In genomic region chrX:15865868-15866555, ce11 we compare ENCODE assay signal across 2 worm cellular contexts.
TF ChIP-seq lines count a peak whose summit lies in the region.

TSS of gene csb-1 (minus strand) at chrX:15865918.
TSS of gene F53H4.4 (plus strand) at chrX:15866387.

TF ChIP-seq in whole organism, L1 larva, 84 proteins besides CTCF, POLR2A, EP300 and RAD21 (continued from another document):
- TF ChIP-seq mab-9 (GFP tag; IDR thresholded peaks at IDR 0.05; lab: Robert Waterston, UW), result no peak
- TF ChIP-seq ces-1 (GFP tag; optimal IDR thresholded peaks at IDR 0.05; lab: Kevin White, UChicago), result no peak
- TF ChIP-seq nhr-71 (tag; optimal IDR thresholded peaks at IDR 0.05; lab: Kevin White, UChicago), result peak; percentile 86
- peak; percentile 78 for TF ChIP-seq snu-23 (GFP tag; optimal IDR thresholded peaks at IDR 0.05; lab: Kevin White, UChicago)
- peak; percentile 88 for TF ChIP-seq rnt-1 (tag; optimal IDR thresholded peaks at IDR 0.05; lab: Kevin White, UChicago)
- TF ChIP-seq jun-1 (tag; optimal IDR thresholded peaks at IDR 0.05; lab: Kevin White, UChicago), result no peak
- TF ChIP-seq nhr-76 (tag; optimal IDR thresholded peaks at IDR 0.05; lab: Kevin White, UChicago), result no peak
- TF ChIP-seq lin-39 (tag; optimal IDR thresholded peaks at IDR 0.05; lab: Kevin White, UChicago), result no peak
- TF ChIP-seq pqm-1 (tag; optimal IDR thresholded peaks at IDR 0.05; lab: Kevin White, UChicago), result no peak
- TF ChIP-seq Y116A8C.19 (tag; optimal IDR thresholded peaks at IDR 0.05; lab: Kevin White, UChicago; ENCODE audit: borderline replicate concordance), result no peak
- TF ChIP-seq ets-5 (GFP tag; IDR thresholded peaks at IDR 0.05; lab: Robert Waterston, UW), result no peak
- TF ChIP-seq lin-15B (tag; optimal IDR thresholded peaks at IDR 0.05; lab: Kevin White, UChicago), result peak; percentile 79
- TF ChIP-seq hlh-4 (tag; optimal IDR thresholded peaks at IDR 0.05; lab: Kevin White, UChicago), result no peak
- TF ChIP-seq nhr-19 (GFP tag; conservative IDR thresholded peaks at IDR 0.05; lab: Robert Waterston, UW), result peak; percentile 71
- peak; percentile 71 for TF ChIP-seq blmp-1 (tag; optimal IDR thresholded peaks at IDR 0.05; lab: Kevin White, UChicago)
- no peak for TF ChIP-seq C04F5.9 (tag; optimal IDR thresholded peaks at IDR 0.05; lab: Kevin White, UChicago)
- no peak for TF ChIP-seq ceh-63 (GFP tag; optimal IDR thresholded peaks at IDR 0.05; lab: Kevin White, UChicago)
- TF ChIP-seq xbp-1 (tag; optimal IDR thresholded peaks at IDR 0.05; lab: Kevin White, UChicago), result peak; percentile 60
- TF ChIP-seq ama-1 (optimal IDR thresholded peaks at IDR 0.05; lab: Kevin White, UChicago), result no peak
- TF ChIP-seq ceh-82 (tag; optimal IDR thresholded peaks at IDR 0.05; lab: Kevin White, UChicago), result peak in 2 of 3 experiments; percentile 30 to 62
- no peak for TF ChIP-seq zag-1 (tag; optimal IDR thresholded peaks at IDR 0.05; lab: Kevin White, UChicago)
- peak; percentile 62 for TF ChIP-seq swsn-7 (tag; optimal IDR thresholded peaks at IDR 0.05; lab: Kevin White, UChicago)
- peak; percentile 59 for TF ChIP-seq egl-13 (tag; optimal IDR thresholded peaks at IDR 0.05; lab: Kevin White, UChicago)
- TF ChIP-seq fkh-10 (GFP tag; optimal IDR thresholded peaks at IDR 0.05; lab: Kevin White, UChicago), result peak; percentile 38
- no peak for TF ChIP-seq ztf-4 (tag; optimal IDR thresholded peaks at IDR 0.05; lab: Kevin White, UChicago)
- TF ChIP-seq lin-35 (GFP tag; optimal IDR thresholded peaks at IDR 0.05; lab: Kevin White, UChicago), result peak; percentile 66 to 76
- peak; percentile 80 for TF ChIP-seq nhr-20 (tag; optimal IDR thresholded peaks at IDR 0.05; lab: Kevin White, UChicago)
- TF ChIP-seq nhr-28 (tag; optimal IDR thresholded peaks at IDR 0.05; lab: Kevin White, UChicago), result no peak
- peak; percentile 84 for TF ChIP-seq C16A3.4 (tag; optimal IDR thresholded peaks at IDR 0.05; lab: Kevin White, UChicago)
- TF ChIP-seq isw-1 (GFP tag; IDR thresholded peaks at IDR 0.05; lab: Robert Waterston, UW), result peak; percentile 26
- no peak for TF ChIP-seq pax-3 (tag; optimal IDR thresholded peaks at IDR 0.05; lab: Kevin White, UChicago)
- TF ChIP-seq nhr-90 (tag; optimal IDR thresholded peaks at IDR 0.05; lab: Kevin White, UChicago; ENCODE audit: poor library complexity), result peak; percentile 77
- peak; percentile 47 for TF ChIP-seq ceh-90 (tag; optimal IDR thresholded peaks at IDR 0.05; lab: Kevin White, UChicago)
- peak; percentile 36 for TF ChIP-seq unc-86 (tag; optimal IDR thresholded peaks at IDR 0.05; lab: Kevin White, UChicago)
- TF ChIP-seq mdl-1 (tag; optimal IDR thresholded peaks at IDR 0.05; lab: Kevin White, UChicago), result peak; percentile 26 to 97
- peak; percentile 17 for TF ChIP-seq F16B12.6 (tag; optimal IDR thresholded peaks at IDR 0.05; lab: Kevin White, UChicago)
- peak; percentile 77 to 87 for TF ChIP-seq lsy-2 (tag; optimal IDR thresholded peaks at IDR 0.05; lab: Kevin White, UChicago)
- peak in 1 of 6 experiments; percentile 49 for TF ChIP-seq elt-3 (tag; optimal IDR thresholded peaks at IDR 0.05; lab: Kevin White, UChicago)
- no peak for TF ChIP-seq nhr-12 (tag; optimal IDR thresholded peaks at IDR 0.05; lab: Kevin White, UChicago)
- peak; percentile 54 for TF ChIP-seq dsc-1 (tag; optimal IDR thresholded peaks at IDR 0.05; lab: Kevin White, UChicago)
- no peak for TF ChIP-seq tlp-1 (tag; optimal IDR thresholded peaks at IDR 0.05; lab: Kevin White, UChicago)
- no peak for TF ChIP-seq sptf-1 (tag; optimal IDR thresholded peaks at IDR 0.05; lab: Kevin White, UChicago)
- peak; percentile 21 for TF ChIP-seq elt-2 (tag; optimal IDR thresholded peaks at IDR 0.05; lab: Kevin White, UChicago)
- TF ChIP-seq lin-14 (GFP tag; optimal IDR thresholded peaks at IDR 0.05; lab: Kevin White, UChicago), result peak; percentile 90
- TF ChIP-seq nhr-77 (tag; optimal IDR thresholded peaks at IDR 0.05; lab: Kevin White, UChicago), result peak; percentile 55
- peak; percentile 80 for TF ChIP-seq lir-3 (tag; optimal IDR thresholded peaks at IDR 0.05; lab: Kevin White, UChicago; ENCODE audit: poor library complexity)
- TF ChIP-seq tbx-2 (tag; optimal IDR thresholded peaks at IDR 0.05; lab: Kevin White, UChicago), result peak; percentile 75
- 0 out of 2 replicates have a peak, but pooled peaks have one; percentile 34 for TF ChIP-seq unc-98 (GFP tag; IDR thresholded peaks at IDR 0.05; lab: Robert Waterston, UW)
- TF ChIP-seq nhr-85 (tag; lab: Kevin White, UChicago), result peak; percentile 55
- TF ChIP-seq irx-1 (tag; optimal IDR thresholded peaks at IDR 0.05; lab: Kevin White, UChicago), result peak; percentile 46
- TF ChIP-seq alr-1 (tag; optimal IDR thresholded peaks at IDR 0.05; lab: Kevin White, UChicago; ENCODE audit: borderline replicate concordance), result no peak
- no peak for TF ChIP-seq nhr-237 (tag; optimal IDR thresholded peaks at IDR 0.05; lab: Kevin White, UChicago)
- TF ChIP-seq skn-1 (tag; optimal IDR thresholded peaks at IDR 0.05; lab: Kevin White, UChicago), result peak; percentile 58
- TF ChIP-seq hlh-17 (GFP tag; optimal IDR thresholded peaks at IDR 0.05; lab: Kevin White, UChicago; ENCODE audit: borderline replicate concordance), result no peak
- peak; percentile 56 for TF ChIP-seq lin-13 (GFP tag; optimal IDR thresholded peaks at IDR 0.05; lab: Kevin White, UChicago)
- TF ChIP-seq dpl-1 (GFP tag; optimal IDR thresholded peaks at IDR 0.05; lab: Kevin White, UChicago), result peak; percentile 52 to 73 (median 59)
- peak; percentile 47 for TF ChIP-seq snpc-4 (tag; optimal IDR thresholded peaks at IDR 0.05; lab: Kevin White, UChicago)
- TF ChIP-seq sox-4 (tag; optimal IDR thresholded peaks at IDR 0.05; lab: Kevin White, UChicago), result peak; percentile 48
- TF ChIP-seq nhr-11 (tag; optimal IDR thresholded peaks at IDR 0.05; lab: Kevin White, UChicago), result no peak
- no peak for TF ChIP-seq nhr-84 (tag; optimal IDR thresholded peaks at IDR 0.05; lab: Kevin White, UChicago)
- TF ChIP-seq aly-2 (tag; optimal IDR thresholded peaks at IDR 0.05; lab: Kevin White, UChicago), result no peak
- TF ChIP-seq ceh-8 (GFP tag; optimal IDR thresholded peaks at IDR 0.05; lab: Kevin White, UChicago), result no peak
- no peak for TF ChIP-seq unc-30 (tag; optimal IDR thresholded peaks at IDR 0.05; lab: Kevin White, UChicago)
- TF ChIP-seq fos-1 (tag; optimal IDR thresholded peaks at IDR 0.05; lab: Kevin White, UChicago), result no peak
- TF ChIP-seq grh-1 (GFP tag; IDR thresholded peaks at IDR 0.05; lab: Robert Waterston, UW), result no peak
- TF ChIP-seq vab-15 (tag; optimal IDR thresholded peaks at IDR 0.05; lab: Kevin White, UChicago), result no peak
- TF ChIP-seq unc-62 (GFP tag; optimal IDR thresholded peaks at IDR 0.05; lab: Kevin White, UChicago), result no peak

TF ChIP-seq in whole organism, L3 larva, 47 proteins besides CTCF, POLR2A, EP300 and RAD21 (continued from another document):
- no peak for TF ChIP-seq ztf-4 (tag; optimal IDR thresholded peaks at IDR 0.05; lab: Kevin White, UChicago)
- TF ChIP-seq nfya-1 (tag; optimal IDR thresholded peaks at IDR 0.05; lab: Kevin White, UChicago; ENCODE audit: insufficient read depth), result peak; percentile 59
- TF ChIP-seq eor-1 (tag; optimal IDR thresholded peaks at IDR 0.05; lab: Kevin White, UChicago), result no peak
- TF ChIP-seq R02D3.7 (tag; optimal IDR thresholded peaks at IDR 0.05; lab: Kevin White, UChicago), result peak; percentile 53
- no peak for TF ChIP-seq elt-3 (tag; optimal IDR thresholded peaks at IDR 0.05; lab: Kevin White, UChicago)
- TF ChIP-seq mml-1 (tag; optimal IDR thresholded peaks at IDR 0.05; lab: Kevin White, UChicago), result no peak
- TF ChIP-seq elt-1 (tag; optimal IDR thresholded peaks at IDR 0.05; lab: Kevin White, UChicago), result no peak
- TF ChIP-seq fos-1 (tag; optimal IDR thresholded peaks at IDR 0.05; lab: Kevin White, UChicago), result no peak
- TF ChIP-seq lsy-12 (tag; optimal IDR thresholded peaks at IDR 0.05; lab: Kevin White, UChicago), result peak; percentile 77
- TF ChIP-seq mdl-1 (tag; optimal IDR thresholded peaks at IDR 0.05; lab: Kevin White, UChicago), result peak; percentile 89
- TF ChIP-seq lin-15B (tag; optimal IDR thresholded peaks at IDR 0.05; lab: Kevin White, UChicago), result peak; percentile 90
- TF ChIP-seq aly-2 (tag; optimal IDR thresholded peaks at IDR 0.05; lab: Kevin White, UChicago), result no peak
- peak; percentile 51 for TF ChIP-seq nhr-43 (tag; optimal IDR thresholded peaks at IDR 0.05; lab: Kevin White, UChicago; ENCODE audit: poor library complexity, severe bottlenecking)
- TF ChIP-seq nhr-12 (tag; optimal IDR thresholded peaks at IDR 0.05; lab: Kevin White, UChicago), result no peak
- no peak for TF ChIP-seq fkh-10 (GFP tag; optimal IDR thresholded peaks at IDR 0.05; lab: Kevin White, UChicago)
- no peak for TF ChIP-seq nhr-237 (tag; optimal IDR thresholded peaks at IDR 0.05; lab: Kevin White, UChicago)
- TF ChIP-seq jun-1 (tag; optimal IDR thresholded peaks at IDR 0.05; lab: Kevin White, UChicago), result peak; percentile 49
- no peak for TF ChIP-seq ceh-28 (tag; optimal IDR thresholded peaks at IDR 0.05; lab: Kevin White, UChicago)
- TF ChIP-seq unc-62 (GFP tag; optimal IDR thresholded peaks at IDR 0.05; lab: Kevin White, UChicago), result no peak
- TF ChIP-seq sea-2 (GFP tag; optimal IDR thresholded peaks at IDR 0.05; lab: Kevin White, UChicago), result no peak
- TF ChIP-seq ceh-9 (tag; optimal IDR thresholded peaks at IDR 0.05; lab: Kevin White, UChicago), result no peak
- TF ChIP-seq ama-1 (optimal IDR thresholded peaks at IDR 0.05; lab: Kevin White, UChicago), result no peak
- no peak for TF ChIP-seq ceh-82 (tag; optimal IDR thresholded peaks at IDR 0.05; lab: Kevin White, UChicago)
- TF ChIP-seq zag-1 (tag; optimal IDR thresholded peaks at IDR 0.05; lab: Kevin White, UChicago), result no peak
- TF ChIP-seq egl-5 (tag; optimal IDR thresholded peaks at IDR 0.05; lab: Kevin White, UChicago), result peak; percentile 56
- TF ChIP-seq tbx-2 (tag; optimal IDR thresholded peaks at IDR 0.05; lab: Kevin White, UChicago), result no peak
- no peak for TF ChIP-seq ceh-16 (tag; optimal IDR thresholded peaks at IDR 0.05; lab: Kevin White, UChicago)
